Worm (Caenorhabditis elegans) whole organism, L1 larva: ENCODE results near the gene rgs-5.
A peak's percentile ranks its signal among the peaks of the same experiment; 100 is the strongest.

Experiments used
- lin-35 ChIP-seq, 2 experiments: fragments of 150-350 bp; optimal IDR thresholded peaks; 2 replicates each; lab custom pipeline; 2014; ENCODE audit warnings: missing biosample characterization in 2 of 2, missing genetic modification characterization in 2 of 2, missing genetic modification reagents in 2 of 2
- nhr-28 ChIP-seq: fragments of 150-350 bp; optimal IDR thresholded peaks from 2 replicates; lab custom pipeline; 2014; ENCODE audit warnings: missing biosample characterization, missing genetic modification characterization

DNA sequence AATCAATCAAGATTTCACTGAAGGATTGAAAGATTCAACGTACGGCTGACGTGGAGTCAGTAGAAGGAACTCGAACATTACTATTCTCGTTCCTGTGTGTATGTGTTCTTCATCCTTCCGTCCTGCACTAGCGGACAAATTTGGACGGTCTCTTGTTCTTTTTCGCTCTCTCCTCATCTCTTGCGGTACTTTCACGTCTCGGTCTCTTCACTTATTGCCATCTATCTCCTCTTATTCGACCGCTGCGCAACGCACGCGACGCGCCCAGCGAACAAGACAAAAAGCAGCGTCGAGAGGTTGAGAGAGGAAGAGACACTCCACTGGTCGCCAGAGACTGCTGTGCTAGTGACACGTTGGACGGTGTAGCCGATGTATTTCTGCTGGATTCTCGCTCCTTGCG, 17.1 kb downstream of the rgs-5 start:
- TF ChIP-seq lin-35 (GFP tag; optimal IDR thresholded peaks at IDR 0.05; lab: Kevin White, UChicago) (peak; percentile 55 to 64), nhr-28 (tag; lab: Kevin White, UChicago) (no peak)
